Fruit fly (Drosophila melanogaster) whole organism, embryonic: Measurements from ENCODE around the gene CG31675.

Experiments
- B-H1 ChIP-seq: fragments of 200-800 bp; sonication (Bioruptor generic); IDR thresholded peaks from 3 replicates; pipeline ENCODE4 v1.3.6; 2022; ENCODE audit warnings: missing biosample characterization, missing genetic modification characterization
- Bgb ChIP-seq: fragments of 200-800 bp; sonication (Bioruptor generic); IDR thresholded peaks from 2 replicates; pipeline ENCODE4 v1.3.6; 2022; ENCODE audit warnings: missing biosample characterization, missing genetic modification characterization; ENCODE audit not compliant: partially characterized antibody
- CG10267 ChIP-seq: fragments of 200-800 bp; sonication (Bioruptor generic); optimal IDR thresholded peaks from 2 replicates; lab custom pipeline; 2018; ENCODE audit warnings: missing biosample characterization, mild to moderate bottlenecking, missing genetic modification characterization, moderate library complexity
- CG10543 ChIP-seq: fragments of 200-800 bp; sonication (Bioruptor generic); optimal IDR thresholded peaks from 3 replicates; lab custom pipeline; 2017; ENCODE audit warnings: missing biosample characterization, mild to moderate bottlenecking, missing genetic modification characterization, moderate library complexity
- CG11696 ChIP-seq: fragments of 200-800 bp; sonication (Bioruptor generic); IDR thresholded peaks from 2 replicates; pipeline ENCODE4 v1.3.6; 2022; ENCODE audit warnings: missing biosample characterization, missing genetic modification characterization
- CG13296 ChIP-seq: fragments of 200-800 bp; sonication (Bioruptor generic); optimal IDR thresholded peaks from 3 replicates; lab custom pipeline; 2018; ENCODE audit warnings: missing biosample characterization, mild to moderate bottlenecking, missing genetic modification characterization
- CG14667 ChIP-seq: fragments of 200-800 bp; sonication (Bioruptor generic); IDR thresholded peaks from 2 replicates; pipeline ENCODE4 v1.3.6; 2022; ENCODE audit warnings: missing biosample characterization, missing genetic modification characterization
- CG16779 ChIP-seq: fragments of 200-800 bp; sonication (Bioruptor generic); IDR thresholded peaks from 2 replicates; pipeline ENCODE4 v1.3.6; 2022; ENCODE audit warnings: missing biosample characterization, missing genetic modification characterization
- CG18011 ChIP-seq: fragments of 200-800 bp; sonication (Bioruptor generic); optimal IDR thresholded peaks from 2 replicates; lab custom pipeline; 2017; ENCODE audit warnings: missing biosample characterization, missing genetic modification characterization, mild to moderate bottlenecking, moderate library complexity, missing genotype
- CG2199 ChIP-seq: fragments of 200-800 bp; sonication (Bioruptor generic); IDR thresholded peaks from 3 replicates; pipeline ENCODE4 v1.3.6; 2022; ENCODE audit warnings: missing biosample characterization, missing genetic modification characterization
- CG31224 ChIP-seq: fragments of 200-800 bp; sonication (Bioruptor generic); IDR thresholded peaks from 2 replicates; pipeline ENCODE4 v1.3.6; 2022; ENCODE audit warnings: missing biosample characterization, missing genetic modification characterization
- CG4282 ChIP-seq: fragments of 200-800 bp; sonication (Bioruptor generic); optimal IDR thresholded peaks from 2 replicates; lab custom pipeline; 2016; ENCODE audit warnings: missing biosample characterization, missing genetic modification characterization
- CG6791 ChIP-seq: fragments of 200-800 bp; sonication (Bioruptor generic); IDR thresholded peaks from 3 replicates; pipeline ENCODE4 v1.3.6; 2022; ENCODE audit warnings: missing biosample characterization, missing genetic modification characterization; ENCODE audit not compliant: partially characterized antibody
- CG7839 ChIP-seq: fragments of 200-800 bp; sonication (Bioruptor generic); optimal IDR thresholded peaks from 3 replicates; lab custom pipeline; 2018; ENCODE audit warnings: missing biosample characterization, mild to moderate bottlenecking, missing genetic modification characterization, moderate library complexity
- CG9437 ChIP-seq: fragments of 200-800 bp; sonication (Bioruptor generic); optimal IDR thresholded peaks from 2 replicates; lab custom pipeline; 2018; ENCODE audit warnings: missing biosample characterization, mild to moderate bottlenecking, missing genetic modification characterization
- CTCF ChIP-seq: fragments of 200-800 bp; sonication (Bioruptor generic); optimal IDR thresholded peaks from 2 replicates; lab custom pipeline; 2017; ENCODE audit warnings: missing biosample characterization, mild to moderate bottlenecking, missing genetic modification characterization, moderate library complexity
- Deaf1 ChIP-seq: fragments of 200-800 bp; optimal IDR thresholded peaks from 3 replicates; lab custom pipeline; 2019; ENCODE audit warnings: missing biosample characterization, mild to moderate bottlenecking, missing genetic modification characterization, moderate library complexity
- Dek ChIP-seq: fragments of 200-800 bp; sonication (Bioruptor generic); optimal IDR thresholded peaks from 3 replicates; lab custom pipeline; 2019; ENCODE audit warnings: missing biosample characterization, mild to moderate bottlenecking, missing genetic modification characterization, moderate library complexity
- Hand ChIP-seq: fragments of 200-800 bp; sonication (Bioruptor generic); optimal IDR thresholded peaks from 2 replicates; lab custom pipeline; 2017; ENCODE audit warnings: mild to moderate bottlenecking, missing biosample characterization, missing genetic modification reagents, missing genetic modification characterization
- HmgZ ChIP-seq: fragments of 200-800 bp; sonication (Bioruptor generic); optimal IDR thresholded peaks from 2 replicates; lab custom pipeline; 2018; ENCODE audit warnings: missing biosample characterization, mild to moderate bottlenecking, missing genetic modification characterization
- Hsf ChIP-seq: fragments of 200-800 bp; sonication (Bioruptor generic); optimal IDR thresholded peaks from 3 replicates; lab custom pipeline; 2016; ENCODE audit warnings: missing biosample characterization, missing genetic modification characterization
- Med ChIP-seq: fragments of 200-800 bp; sonication (Bioruptor generic); peaks from one replicate; lab custom pipeline; 2016; ENCODE audit warnings: missing biosample characterization, missing genetic modification characterization, mild to moderate bottlenecking, inconsistent platforms, moderate library complexity
- Sox102F ChIP-seq: fragments of 200-800 bp; sonication (Bioruptor generic); optimal IDR thresholded peaks from 2 replicates; lab custom pipeline; 2018; ENCODE audit warnings: missing biosample characterization, mild to moderate bottlenecking, missing genetic modification characterization, moderate library complexity
- aop ChIP-seq: fragments of 200-800 bp; sonication (Bioruptor generic); IDR thresholded peaks from 2 replicates; pipeline ENCODE4 v1.3.6; 2022; ENCODE audit warnings: missing biosample characterization, missing genetic modification characterization
- ase ChIP-seq: fragments of 200-800 bp; sonication (Bioruptor generic); IDR thresholded peaks from 3 replicates; pipeline ENCODE4 v1.3.6; 2022; ENCODE audit warnings: missing biosample characterization, missing genetic modification characterization
- az2 ChIP-seq: fragments of 200-800 bp; sonication (Bioruptor generic); optimal IDR thresholded peaks from 3 replicates; lab custom pipeline; 2016; ENCODE audit warnings: missing biosample characterization, missing genetic modification characterization
- bsh ChIP-seq, 2 experiments: fragments of 200-800 bp; sonication (Bioruptor generic); optimal IDR thresholded peaks; 2 replicates each; lab custom pipeline; 2017 to 2018; ENCODE audit warnings: mild to moderate bottlenecking in 2 of 2, missing biosample characterization in 2 of 2, missing genetic modification characterization in 2 of 2, moderate library complexity in 1 of 2
- btn ChIP-seq: fragments of 200-800 bp; sonication (Bioruptor generic); optimal IDR thresholded peaks from 2 replicates; lab custom pipeline; 2016; ENCODE audit warnings: missing biosample characterization, missing genetic modification characterization
- chinmo ChIP-seq: fragments of 200-800 bp; sonication (Bioruptor generic); IDR thresholded peaks from 4 replicates; pipeline ENCODE4 v1.3.6; 2022; ENCODE audit warnings: missing biosample characterization, missing genetic modification characterization; ENCODE audit not compliant: partially characterized antibody
- corto ChIP-seq: fragments of 200-800 bp; sonication (Bioruptor generic); optimal IDR thresholded peaks from 2 replicates; lab custom pipeline; 2016; ENCODE audit warnings: missing biosample characterization, mild to moderate bottlenecking, missing genetic modification characterization, moderate library complexity
- croc ChIP-seq: fragments of 200-800 bp; sonication (Bioruptor generic); conservative IDR thresholded peaks from 3 replicates; pipeline ENCODE4 v1.3.6; 2022; ENCODE audit warnings: missing biosample characterization, missing genetic modification characterization
- dimm ChIP-seq: fragments of 200-800 bp; sonication (Bioruptor generic); IDR thresholded peaks from 2 replicates; pipeline ENCODE4 v1.3.6; 2022; ENCODE audit warnings: missing biosample characterization, missing genetic modification characterization
- dmrt99B ChIP-seq: fragments of 200-800 bp; sonication (Bioruptor generic); optimal IDR thresholded peaks from 2 replicates; lab custom pipeline; 2018; ENCODE audit warnings: missing biosample characterization, mild to moderate bottlenecking, missing genetic modification characterization, moderate library complexity
- gcm ChIP-seq: fragments of 200-800 bp; sonication (Bioruptor generic); optimal IDR thresholded peaks from 2 replicates; lab custom pipeline; 2019; ENCODE audit warnings: missing biosample characterization, mild to moderate bottlenecking, missing genetic modification characterization, moderate library complexity
- gfzf ChIP-seq: fragments of 200-800 bp; sonication (Bioruptor generic); optimal IDR thresholded peaks from 2 replicates; lab custom pipeline; 2016; ENCODE audit warnings: missing biosample characterization, mild to moderate bottlenecking, missing genetic modification characterization, moderate library complexity
- h ChIP-seq: fragments of >200 bp; optimal IDR thresholded peaks from 2 replicates; lab custom pipeline; 2017
- ham ChIP-seq: fragments of 200-800 bp; sonication (Bioruptor generic); IDR thresholded peaks from 2 replicates; pipeline ENCODE4 v1.3.6; 2022; ENCODE audit warnings: missing biosample characterization, missing genetic modification characterization
- her ChIP-seq: fragments of 200-800 bp; sonication (Bioruptor generic); optimal IDR thresholded peaks from 2 replicates; lab custom pipeline; 2016; ENCODE audit warnings: missing biosample characterization, missing genetic modification characterization
- hkb ChIP-seq, 2 experiments: fragments of 200-800 bp in 1 of 2; fragments of >200 bp in 1 of 2; sonication (Bioruptor generic) in 1 of 2; IDR thresholded peaks in 1 of 2; optimal IDR thresholded peaks in 1 of 2; 2 replicates each; pipeline versions ENCODE4 v1.3.6 to Lab custom; 2017 to 2022; ENCODE audit warnings: missing biosample characterization in 1 of 2, missing genetic modification characterization in 1 of 2
- nau ChIP-seq: fragments of 200-800 bp; sonication (Bioruptor generic); optimal IDR thresholded peaks from 3 replicates; lab custom pipeline; 2017; ENCODE audit warnings: missing biosample characterization, mild to moderate bottlenecking, missing genetic modification characterization, missing genetic modification reagents
- peb ChIP-seq: fragments of 200-800 bp; sonication (Bioruptor generic); IDR thresholded peaks from 2 replicates; pipeline ENCODE4 v1.3.6; 2022; ENCODE audit warnings: missing biosample characterization, missing genetic modification characterization
- sd ChIP-seq: fragments of 200-800 bp; sonication (Bioruptor generic); optimal IDR thresholded peaks from 3 replicates; lab custom pipeline; 2018; ENCODE audit warnings: missing biosample characterization, mild to moderate bottlenecking, missing genetic modification characterization, moderate library complexity
- slp2 ChIP-seq: fragments of 200-800 bp; sonication (Bioruptor generic); optimal IDR thresholded peaks from 2 replicates; lab custom pipeline; 2016; ENCODE audit warnings: missing biosample characterization, missing genetic modification characterization
- tin ChIP-seq: fragments of 200-800 bp; sonication (Bioruptor generic); optimal IDR thresholded peaks from 3 replicates; lab custom pipeline; 2016; ENCODE audit warnings: missing biosample characterization, missing genetic modification characterization
- tna ChIP-seq: fragments of 200-800 bp; sonication (Bioruptor generic); IDR thresholded peaks from 2 replicates; pipeline ENCODE4 v1.3.6; 2022; ENCODE audit warnings: missing biosample characterization, missing genetic modification characterization; ENCODE audit not compliant: partially characterized antibody
- unpg ChIP-seq: fragments of 200-800 bp; sonication (Bioruptor generic); optimal IDR thresholded peaks from 3 replicates; lab custom pipeline; 2018; ENCODE audit warnings: missing biosample characterization, mild to moderate bottlenecking, missing genetic modification characterization, moderate library complexity
- yki ChIP-seq: fragments of >200 bp; optimal IDR thresholded peaks from 3 replicates; lab custom pipeline; 2018
- zfh1 ChIP-seq: fragments of 200-800 bp; sonication (Bioruptor generic); IDR thresholded peaks from 3 replicates; pipeline ENCODE4 v1.3.6; 2022; ENCODE audit warnings: missing biosample characterization, missing genetic modification characterization

The CG31675 gene

DNA sequence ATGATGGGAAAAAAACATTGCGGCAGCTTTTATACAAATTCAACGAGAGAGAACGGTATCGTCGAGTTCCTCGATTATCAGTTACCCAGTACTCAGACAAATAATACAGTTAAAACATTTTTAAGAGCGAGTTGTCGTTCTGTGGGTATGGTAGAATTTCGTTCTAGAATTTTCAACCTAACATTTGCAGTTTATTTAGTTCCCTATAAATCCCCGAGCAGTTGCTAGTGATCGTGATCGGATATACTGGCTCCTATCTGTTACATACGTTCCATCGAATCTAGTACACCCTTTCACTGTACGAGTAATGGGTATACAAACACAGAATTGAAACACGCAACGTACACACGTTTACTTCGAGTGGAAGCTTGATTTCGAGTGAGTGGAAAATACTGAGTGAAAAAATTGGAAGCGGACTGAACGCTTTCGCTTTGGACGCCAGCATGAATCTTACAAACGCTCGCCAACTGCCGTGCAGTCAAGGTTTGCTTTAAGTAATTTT lies 2.7 kb upstream of the CG31675 start, which contains the start of gene CG9338 (continued):
- TF ChIP-seq CG18011 (GFP tag; lab: Kevin White, UChicago) (peak; percentile 70), Deaf1 (tag; lab: Kevin White, UChicago) (peak; percentile 66), slp2 (GFP tag; lab: Kevin White, UChicago) (peak; percentile 74), dmrt99B (peak; percentile 95), aop (GFP tag; lab: Robert Waterston, UW) (no peak), CG7839 (tag; lab: Kevin White, UChicago) (peak; percentile 85), tna (GFP tag; lab: Robert Waterston, UW) (no peak), CG4282 (GFP tag; lab: Kevin White, UChicago) (no peak), zfh1 (GFP tag; lab: Robert Waterston, UW) (peak; percentile 77), B-H1 (GFP tag; lab: Robert Waterston, UW) (peak; percentile 91), her (GFP tag; lab: Kevin White, UChicago) (peak; percentile 80), ase (GFP tag; lab: Robert Waterston, UW) (peak; percentile 88), peb (peak; percentile 88), yki (lab: Kevin White, UChicago) (no peak), Dek (tag; lab: Kevin White, UChicago) (peak; percentile 82), croc (GFP tag; lab: Robert Waterston, UW) (peak; percentile 88), unpg (peak; percentile 76), CG6791 (GFP tag; lab: Robert Waterston, UW) (no peak; the same call in 2 of the 3 replicates), CG9437 (GFP tag; lab: Kevin White, UChicago) (peak; percentile 58), CG16779 (GFP tag; lab: Robert Waterston, UW) (peak; percentile 82), ham (GFP tag; lab: Robert Waterston, UW) (0 out of 2 replicates have a peak, but pooled peaks have one; percentile 12)

DNA sequence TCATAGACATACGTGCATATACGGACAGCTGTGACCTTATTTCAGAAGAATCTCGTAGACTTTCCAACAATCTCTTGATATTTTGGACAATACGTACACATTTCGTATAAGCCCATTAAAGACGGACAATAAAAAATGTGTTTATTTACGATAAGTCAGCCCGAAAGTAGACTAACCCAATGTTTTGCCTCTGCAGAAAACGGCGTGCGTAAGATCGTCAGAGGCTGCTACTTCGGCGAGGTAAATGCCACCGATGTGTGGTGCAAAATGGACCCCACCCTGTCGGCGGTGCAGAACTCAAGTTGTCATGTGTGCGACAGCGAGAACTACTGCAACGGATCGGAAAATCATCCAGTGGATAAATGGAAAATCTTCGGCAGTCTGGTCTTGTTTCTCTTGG lies 1.4 kb downstream of the CG31675 start:
- TF ChIP-seq h, result no peak
- TF ChIP-seq CTCF, result peak; percentile 26
- TF ChIP-seq Sox102F, result no peak
- TF ChIP-seq CG31224 (GFP tag; lab: Robert Waterston, UW), result no peak
- TF ChIP-seq Hsf (GFP tag; lab: Kevin White, UChicago), result no peak
- TF ChIP-seq corto (GFP tag; lab: Kevin White, UChicago), result no peak
- no peak for TF ChIP-seq CG14667 (GFP tag; lab: Robert Waterston, UW)
- peak; percentile 2 for TF ChIP-seq CG9437 (GFP tag; lab: Kevin White, UChicago)
- TF ChIP-seq Med, result peak; percentile 31
- peak; percentile 93 for TF ChIP-seq CG2199
- no peak for TF ChIP-seq dimm (GFP tag; lab: Robert Waterston, UW)
- peak; percentile 9 for TF ChIP-seq HmgZ

DNA sequence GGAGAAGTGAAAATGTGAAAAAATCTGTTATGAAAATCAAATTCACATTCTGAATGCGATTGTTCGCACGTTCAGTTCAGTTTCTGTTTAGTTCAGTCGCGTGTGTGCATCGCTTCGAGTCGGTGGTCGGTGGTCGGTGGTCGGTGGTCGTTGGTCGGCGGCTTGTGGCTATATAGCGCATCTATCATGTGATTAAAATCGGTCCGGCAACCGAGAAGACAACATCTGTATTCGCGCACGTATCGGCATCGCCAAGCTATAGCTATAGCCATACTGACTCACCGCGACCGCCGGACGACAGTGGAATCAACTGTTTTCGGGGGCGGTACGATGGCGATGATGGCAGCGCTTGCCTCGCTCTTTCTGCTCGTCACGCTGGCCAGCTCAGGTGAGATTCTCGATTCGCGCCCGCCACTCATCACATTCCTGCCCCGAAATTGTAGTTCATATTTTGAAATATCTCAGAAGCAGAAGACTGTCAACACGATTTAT lies 2.3 kb downstream of the CG31675 start, which contains the start of gene CG14401:
Gene CG14401 (plus strand): TSS at position 51 of the 492 bp plus-strand sequence.
- peak; percentile 64 for TF ChIP-seq sd (tag; lab: Kevin White, UChicago)
- TF ChIP-seq Bgb, result peak; percentile 26; the same call in 1 of the 2 replicates
- TF ChIP-seq CG13296 (GFP tag; lab: Kevin White, UChicago), result no peak
- no peak for TF ChIP-seq yki (lab: Kevin White, UChicago)
- TF ChIP-seq CG10267 (tag; lab: Kevin White, UChicago), result no peak
- TF ChIP-seq her (GFP tag; lab: Kevin White, UChicago), result no peak
- no peak for TF ChIP-seq tin (GFP tag; lab: Kevin White, UChicago)
- TF ChIP-seq bsh (GFP tag; optimal IDR thresholded peaks at IDR 0.05; lab: Kevin White, UChicago), result no peak
- no peak for TF ChIP-seq az2 (GFP tag; lab: Kevin White, UChicago)
- no peak for TF ChIP-seq gcm (GFP tag; lab: Kevin White, UChicago)
- TF ChIP-seq nau (GFP tag; lab: Kevin White, UChicago), result no peak
- no peak for TF ChIP-seq Hand (GFP tag; lab: Kevin White, UChicago)
- peak; percentile 72 for TF ChIP-seq CG10543 (GFP tag; lab: Kevin White, UChicago)
- TF ChIP-seq chinmo (GFP tag; lab: Robert Waterston, UW), result 0 out of 4 replicates have a peak, but pooled peaks have one; percentile 64
- TF ChIP-seq gfzf (GFP tag; lab: Kevin White, UChicago), result no peak
- no peak for TF ChIP-seq hkb (optimal IDR thresholded peaks at IDR 0.05; lab: Kevin White, UChicago)
- 0 out of 2 replicates have a peak, but pooled peaks have one; percentile 25 for TF ChIP-seq hkb (GFP tag; IDR thresholded peaks at IDR 0.05; lab: Robert Waterston, UW)
- no peak for TF ChIP-seq CG11696 (GFP tag; lab: Robert Waterston, UW)
- no peak for TF ChIP-seq btn (GFP tag; lab: Kevin White, UChicago)
